Fruit fly (Drosophila melanogaster): ENCODE data around the gene CG5861.

DNA sequence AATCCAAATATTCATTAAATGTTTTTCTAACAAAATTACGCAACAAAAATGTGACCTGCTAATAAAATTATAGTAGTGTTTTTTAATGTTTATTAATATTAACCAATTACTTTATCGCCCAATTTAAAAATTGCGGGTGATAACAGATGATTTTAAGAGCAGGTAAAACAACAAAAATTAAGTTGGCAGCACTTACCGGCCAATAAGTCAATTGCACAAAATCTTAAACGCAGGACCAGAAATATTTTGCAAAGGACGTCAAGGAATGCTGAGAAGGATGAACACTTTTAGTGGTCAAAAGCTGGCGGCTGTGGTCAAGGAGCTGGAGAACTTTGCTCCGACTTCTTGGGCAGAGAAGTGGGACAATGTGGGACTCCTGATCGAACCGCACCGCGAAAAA is 19.8 kb upstream of the CG5861 start, which contains the start of gene CG4278:
- TF ChIP-seq EcR (GFP tag; optimal IDR thresholded peaks at IDR 0.05) (no peak), pan (optimal IDR thresholded peaks at IDR 0.05) (no peak)
